Worm (Caenorhabditis elegans): Measurements from ENCODE around the gene ZK666.14.

ZK666.14 gene

ce11 chrII:10445738-10446137 lies 48.8 kb upstream of the ZK666.14 start (continued):
- TF ChIP-seq ztf-25 (GFP tag; IDR thresholded peaks at IDR 0.05), result no peak
- TF ChIP-seq cebp-1 (GFP tag; IDR thresholded peaks at IDR 0.05), result peak; percentile 86
- peak; percentile 93 for TF ChIP-seq cebp-1 (tag; optimal IDR thresholded peaks at IDR 0.05)
- no peak for TF ChIP-seq let-607 (tag; optimal IDR thresholded peaks at IDR 0.05)
- TF ChIP-seq nhr-80 (tag; optimal IDR thresholded peaks at IDR 0.05), result peak; percentile 62
- 0 out of 2 replicates have a peak, but pooled peaks have one; percentile 53 for TF ChIP-seq dox-1 (GFP tag; IDR thresholded peaks at IDR 0.05)
- TF ChIP-seq sea-2 (GFP tag; IDR thresholded peaks at IDR 0.05), result 0 out of 2 replicates have a peak, but pooled peaks have one; percentile 12
- no peak for TF ChIP-seq unc-62 (GFP tag; optimal IDR thresholded peaks at IDR 0.05)
- TF ChIP-seq nfyb-1 (GFP tag; IDR thresholded peaks at IDR 0.05), result peak; percentile 35; the same call in 1 of the 2 replicates
- no peak for TF ChIP-seq Y67H2A.10 (GFP tag; conservative IDR thresholded peaks at IDR 0.05)
- TF ChIP-seq Y95B8A.8 (GFP tag; IDR thresholded peaks at IDR 0.05), result no peak
- no peak for TF ChIP-seq lag-1 (GFP tag; IDR thresholded peaks at IDR 0.05)
- TF ChIP-seq chd-7 (tag; optimal IDR thresholded peaks at IDR 0.05), result peak; percentile 10
- no peak for TF ChIP-seq K12H6.12 (tag; optimal IDR thresholded peaks at IDR 0.05)
- no peak for TF ChIP-seq snpc-4 (GFP tag; optimal IDR thresholded peaks at IDR 0.05)
- TF ChIP-seq snpc-4 (tag; optimal IDR thresholded peaks at IDR 0.05), result no peak
- no peak for TF ChIP-seq dpff-1 (tag; optimal IDR thresholded peaks at IDR 0.05)
- no peak for TF ChIP-seq mxl-1 (tag; optimal IDR thresholded peaks at IDR 0.05)
- TF ChIP-seq madf-8 (GFP tag; conservative IDR thresholded peaks at IDR 0.05), result no peak
- no peak for TF ChIP-seq F49E8.2 (tag; optimal IDR thresholded peaks at IDR 0.05; ENCODE audit: insufficient read depth)
- TF ChIP-seq rcor-1 (GFP tag; IDR thresholded peaks at IDR 0.05), result no peak
- TF ChIP-seq hmg-20 (GFP tag; IDR thresholded peaks at IDR 0.05), result no peak
- no peak for TF ChIP-seq snpc-1.1 (tag; optimal IDR thresholded peaks at IDR 0.05; ENCODE audit: insufficient read depth)
- 0 out of 2 replicates have a peak, but pooled peaks have one; percentile 40 for TF ChIP-seq cebp-2 (GFP tag; IDR thresholded peaks at IDR 0.05)
- no peak for TF ChIP-seq gei-17 (GFP tag; optimal IDR thresholded peaks at IDR 0.05)

- no peak for TF ChIP-seq lin-40 (tag; optimal IDR thresholded peaks at IDR 0.05)
- TF ChIP-seq F57A8.1 (GFP tag; optimal IDR thresholded peaks at IDR 0.05), result no peak
- no peak for TF ChIP-seq dox-1 (GFP tag; IDR thresholded peaks at IDR 0.05)
- TF ChIP-seq F49E8.2 (tag; optimal IDR thresholded peaks at IDR 0.05; ENCODE audit: insufficient read depth), result no peak
- no peak for TF ChIP-seq lin-26 (GFP tag; IDR thresholded peaks at IDR 0.05)
- TF ChIP-seq K11D2.4 (GFP tag; IDR thresholded peaks at IDR 0.05), result no peak
- no peak for TF ChIP-seq B0261.1 (tag; optimal IDR thresholded peaks at IDR 0.05)
- peak; percentile 15; the same call in 1 of the 2 replicates for TF ChIP-seq hmg-1.2 (GFP tag; IDR thresholded peaks at IDR 0.05)
- no peak for TF ChIP-seq ztf-18 (tag; optimal IDR thresholded peaks at IDR 0.05)
- no peak for TF ChIP-seq F10E7.11 (tag; optimal IDR thresholded peaks at IDR 0.05)
- TF ChIP-seq fkh-3 (tag; optimal IDR thresholded peaks at IDR 0.05), result no peak
- TF ChIP-seq somi-1 (GFP tag; optimal IDR thresholded peaks at IDR 0.05), result peak; percentile 53
- 0 out of 2 replicates have a peak, but pooled peaks have one; percentile 61 for TF ChIP-seq let-526 (GFP tag; IDR thresholded peaks at IDR 0.05)
- no peak for TF ChIP-seq attf-6 (GFP tag; IDR thresholded peaks at IDR 0.05)
- TF ChIP-seq tlf-1 (GFP tag; optimal IDR thresholded peaks at IDR 0.05), result peak; percentile 11
- no peak for TF ChIP-seq aptf-2 (GFP tag; conservative IDR thresholded peaks at IDR 0.05)
- TF ChIP-seq madf-10 (tag; optimal IDR thresholded peaks at IDR 0.05), result peak; percentile 12
- no peak for TF ChIP-seq repo-1 (tag; optimal IDR thresholded peaks at IDR 0.05)
- no peak for TF ChIP-seq let-607 (tag; optimal IDR thresholded peaks at IDR 0.05)
- no peak for TF ChIP-seq dpff-1 (tag; optimal IDR thresholded peaks at IDR 0.05)
- no peak for TF ChIP-seq ceh-79 (tag; optimal IDR thresholded peaks at IDR 0.05)
- no peak for TF ChIP-seq ceh-58 (GFP tag; IDR thresholded peaks at IDR 0.05)
Measured at ce11 chrII:10446300-10446699, 48.3 kb upstream of the ZK666.14 start.

Measured in whole organism, young adult.